Worm (Caenorhabditis elegans) whole organism, L4 larva: ENCODE results near the gene tra-3.

ENCODE experiments used
- F10B5.3 ChIP-seq: sonication (generic microtip); optimal IDR thresholded peaks from 2 replicates; lab custom pipeline; 2016; ENCODE audit warnings: mild to moderate bottlenecking, missing genetic modification characterization, missing compliant biosample characterization
- F26F4.8 ChIP-seq: fragments of 200-800 bp; sonication (Bioruptor generic); conservative IDR thresholded peaks from 2 replicates; pipeline ENCODE4 v1.3.6; 2022; ENCODE audit warnings: missing genetic modification characterization, missing compliant biosample characterization
- F44E2.7 ChIP-seq: fragments of 200-800 bp; sonication (Bioruptor generic); IDR thresholded peaks from 2 replicates; pipeline ENCODE4 v2.1.2; 2022; ENCODE audit warnings: missing genetic modification characterization, missing compliant biosample characterization
- T20F7.1 ChIP-seq: fragments of 200-800 bp; sonication (Bioruptor generic); optimal IDR thresholded peaks from 2 replicates; lab custom pipeline; 2018; ENCODE audit warnings: mild to moderate bottlenecking, missing genetic modification characterization, missing compliant biosample characterization
- ZK337.2 ChIP-seq: fragments of 200-800 bp; sonication (Bioruptor generic); IDR thresholded peaks from 2 replicates; pipeline ENCODE4 v1.3.6; 2022; ENCODE audit warnings: missing genetic modification reagents, missing genetic modification characterization, missing compliant biosample characterization
- aha-1 ChIP-seq: fragments of 150-350 bp; peaks from one replicate; lab custom pipeline; 2014; ENCODE audit warnings: missing biosample characterization, missing genetic modification characterization
- arid-1 ChIP-seq: fragments of 200-800 bp; sonication (Bioruptor generic); conservative IDR thresholded peaks from 2 replicates; pipeline ENCODE4 v1.3.6; 2022; ENCODE audit warnings: missing genetic modification reagents, missing genetic modification characterization, missing compliant biosample characterization
- ceh-20 ChIP-seq: fragments of 200-800 bp; sonication (Bioruptor generic); IDR thresholded peaks from 2 replicates; pipeline ENCODE4 v1.3.6; 2022; ENCODE audit warnings: missing genetic modification reagents, missing genetic modification characterization, missing compliant biosample characterization
- ceh-32 ChIP-seq: sonication (generic microtip); optimal IDR thresholded peaks from 2 replicates; lab custom pipeline; 2016; ENCODE audit warnings: mild to moderate bottlenecking, missing genetic modification characterization, missing compliant biosample characterization; ENCODE audit not compliant: poor library complexity
- ceh-44 ChIP-seq: fragments of 200-800 bp; sonication (Bioruptor generic); IDR thresholded peaks from 2 replicates; pipeline ENCODE4 v1.3.6; 2022; ENCODE audit warnings: missing genetic modification reagents, missing genetic modification characterization, missing compliant biosample characterization
- cey-2 ChIP-seq: sonication (generic microtip); optimal IDR thresholded peaks from 3 replicates; lab custom pipeline; 2017; ENCODE audit warnings: missing genetic modification characterization, mild to moderate bottlenecking, missing compliant biosample characterization, antibody characterized with exemption, borderline replicate concordance; ENCODE audit not compliant: insufficient read depth
- daf-12 ChIP-seq: fragments of 150-350 bp; optimal IDR thresholded peaks from 2 replicates; lab custom pipeline; 2014; ENCODE audit warnings: missing biosample characterization, missing genetic modification reagents, missing genetic modification characterization
- daf-16 ChIP-seq, 3 experiments: sonication (generic microtip); optimal IDR thresholded peaks; 2 replicates each; lab custom pipeline; 2016 to 2017; ENCODE audit warnings: missing genetic modification characterization in 3 of 3, missing genetic modification reagents in 3 of 3, mild to moderate bottlenecking in 2 of 3, missing compliant biosample characterization in 2 of 3, missing biosample characterization in 1 of 3, moderate library complexity in 1 of 3
- daf-19 ChIP-seq: fragments of 200-800 bp; sonication (Bioruptor generic); conservative IDR thresholded peaks from 2 replicates; pipeline ENCODE4 v1.3.6; 2022; ENCODE audit warnings: missing genetic modification characterization, missing compliant biosample characterization
- daf-8 ChIP-seq: fragments of 200-800 bp; sonication (Bioruptor generic); IDR thresholded peaks from 2 replicates; pipeline ENCODE4 v1.3.6; 2022; ENCODE audit warnings: missing genetic modification characterization, missing compliant biosample characterization
- dmd-6 ChIP-seq: fragments of 200-800 bp; sonication (Bioruptor generic); IDR thresholded peaks from 2 replicates; pipeline ENCODE4 v1.3.6; 2022; ENCODE audit warnings: missing genetic modification reagents, missing genetic modification characterization, missing compliant biosample characterization
- dmd-9 ChIP-seq: fragments of 200-800 bp; sonication (Bioruptor generic); IDR thresholded peaks from 2 replicates; pipeline ENCODE4 v1.3.6; 2022; ENCODE audit warnings: missing genetic modification reagents, missing genetic modification characterization, missing compliant biosample characterization
- dpl-1 ChIP-seq: fragments of 150-350 bp; optimal IDR thresholded peaks from 2 replicates; lab custom pipeline; 2014; ENCODE audit warnings: missing biosample characterization, missing genetic modification reagents, missing genetic modification characterization
- dve-1 ChIP-seq: sonication (generic microtip); optimal IDR thresholded peaks from 2 replicates; lab custom pipeline; 2017; ENCODE audit warnings: antibody characterized with exemption, mild to moderate bottlenecking, missing genetic modification characterization, missing compliant biosample characterization; ENCODE audit not compliant: insufficient read depth
- egl-27 ChIP-seq: sonication (generic microtip); optimal IDR thresholded peaks from 3 replicates; lab custom pipeline; 2017; ENCODE audit warnings: missing biosample characterization, missing genetic modification reagents, missing genetic modification characterization
- fos-1 ChIP-seq: fragments of 150-350 bp; optimal IDR thresholded peaks from 2 replicates; lab custom pipeline; 2014; ENCODE audit warnings: missing biosample characterization, missing genetic modification characterization
- gei-8 ChIP-seq: fragments of 200-800 bp; sonication (Bioruptor generic); optimal IDR thresholded peaks from 2 replicates; lab custom pipeline; 2018; ENCODE audit warnings: mild to moderate bottlenecking, missing genetic modification characterization, missing compliant biosample characterization
- hlh-30 ChIP-seq: sonication (generic microtip); optimal IDR thresholded peaks from 2 replicates; lab custom pipeline; 2017; ENCODE audit warnings: antibody characterized with exemption, mild to moderate bottlenecking, missing genetic modification characterization, missing compliant biosample characterization; ENCODE audit not compliant: insufficient read depth
- lin-1 ChIP-seq: fragments of 200-800 bp; sonication (Bioruptor generic); IDR thresholded peaks from 2 replicates; pipeline ENCODE4 v1.3.6; 2022; ENCODE audit warnings: missing genetic modification reagents, missing genetic modification characterization, missing compliant biosample characterization
- lin-15B ChIP-seq: fragments of 150-350 bp; sonication (generic microtip); optimal IDR thresholded peaks from 3 replicates; lab custom pipeline; 2014; ENCODE audit warnings: missing biosample characterization, missing genetic modification characterization
- mdl-1 ChIP-seq, 2 experiments: fragments of 150-350 bp in 1 of 2; sonication (generic microtip) in 1 of 2; optimal IDR thresholded peaks; 2 replicates each; lab custom pipeline; 2014 to 2017; ENCODE audit warnings: missing biosample characterization in 2 of 2, missing genetic modification characterization in 2 of 2
- mxl-2 ChIP-seq: fragments of 200-800 bp; sonication (Bioruptor generic); conservative IDR thresholded peaks from 2 replicates; pipeline ENCODE4 v1.3.6; 2022; ENCODE audit warnings: missing genetic modification reagents, missing genetic modification characterization, missing compliant biosample characterization
- nhr-102 ChIP-seq: sonication (generic microtip); optimal IDR thresholded peaks from 2 replicates; lab custom pipeline; 2016; ENCODE audit warnings: mild to moderate bottlenecking, missing genetic modification characterization, moderate library complexity, missing compliant biosample characterization
- nhr-28 ChIP-seq: fragments of 150-350 bp; optimal IDR thresholded peaks from 2 replicates; lab custom pipeline; 2014; ENCODE audit warnings: missing biosample characterization, missing genetic modification characterization
- nhr-41 ChIP-seq: fragments of 200-800 bp; sonication (Bioruptor generic); IDR thresholded peaks from 2 replicates; pipeline ENCODE4 v1.3.6; 2022; ENCODE audit warnings: missing genetic modification reagents, missing genetic modification characterization, missing compliant biosample characterization
- nhr-48 ChIP-seq: sonication (generic microtip); optimal IDR thresholded peaks from 2 replicates; lab custom pipeline; 2016; ENCODE audit warnings: mild to moderate bottlenecking, missing genetic modification characterization, missing compliant biosample characterization
- nhr-6 ChIP-seq: fragments of 150-350 bp; optimal IDR thresholded peaks from 2 replicates; lab custom pipeline; 2014; ENCODE audit warnings: missing biosample characterization, missing genetic modification characterization
- nhr-77 ChIP-seq: fragments of 150-350 bp; optimal IDR thresholded peaks from 2 replicates; lab custom pipeline; 2014; ENCODE audit warnings: missing biosample characterization, missing genetic modification characterization
- pha-4 ChIP-seq, 2 experiments: fragments of 150-350 bp in 1 of 2; fragments of 200-800 bp in 1 of 2; sonication (Bioruptor generic) in 1 of 2; IDR thresholded peaks in 1 of 2; optimal IDR thresholded peaks in 1 of 2; 2 replicates each; pipeline versions ENCODE4 v1.3.6 to Lab custom; 2014 to 2022; ENCODE audit warnings: missing genetic modification characterization in 2 of 2, missing genetic modification reagents in 2 of 2, missing biosample characterization in 1 of 2, missing compliant biosample characterization in 1 of 2
- pqm-1 ChIP-seq: sonication (generic microtip); optimal IDR thresholded peaks from 2 replicates; lab custom pipeline; 2017; ENCODE audit warnings: missing biosample characterization, missing genetic modification characterization
- rbr-2 ChIP-seq: sonication (generic microtip); optimal IDR thresholded peaks from 2 replicates; lab custom pipeline; 2016; ENCODE audit warnings: missing genotype, missing genetic modification characterization, missing compliant biosample characterization
- snpc-4 ChIP-seq: fragments of 150-350 bp; optimal IDR thresholded peaks from 2 replicates; lab custom pipeline; 2014; ENCODE audit warnings: missing biosample characterization, missing genetic modification characterization
- spr-3 ChIP-seq: fragments of 200-800 bp; sonication (Bioruptor generic); optimal IDR thresholded peaks from 2 replicates; lab custom pipeline; 2018; ENCODE audit warnings: mild to moderate bottlenecking, missing genetic modification characterization, missing compliant biosample characterization
- tra-1 ChIP-seq: fragments of 200-800 bp; sonication (Bioruptor generic); IDR thresholded peaks from 2 replicates; pipeline ENCODE4 v1.3.6; 2022; ENCODE audit warnings: missing genetic modification reagents, missing genetic modification characterization, missing compliant biosample characterization
- unc-39 ChIP-seq: sonication (generic microtip); optimal IDR thresholded peaks from 2 replicates; lab custom pipeline; 2017; ENCODE audit warnings: missing biosample characterization, missing genetic modification characterization
- vab-7 ChIP-seq: fragments of 200-800 bp; sonication (Bioruptor generic); IDR thresholded peaks from 2 replicates; pipeline ENCODE4 v1.3.6; 2022; ENCODE audit warnings: missing genetic modification reagents, missing genetic modification characterization, missing compliant biosample characterization
- zfp-2 ChIP-seq: sonication (generic microtip); optimal IDR thresholded peaks from 2 replicates; lab custom pipeline; 2016; ENCODE audit warnings: mild to moderate bottlenecking, missing genetic modification characterization, missing compliant biosample characterization
- ztf-7 ChIP-seq: fragments of 150-350 bp; optimal IDR thresholded peaks from 2 replicates; lab custom pipeline; 2014; ENCODE audit warnings: missing biosample characterization, missing genetic modification characterization

The tra-3 gene

ce11 chrIV:14421938-14422337 lies 22.0 kb downstream of the tra-3 start, which contains the start of gene F55B11.7:
F55B11.7 (minus strand) TSS chrIV:14422038.
- TF ChIP-seq aha-1 (peak; percentile 5), fos-1 (no peak)

- TF ChIP-seq nhr-28 (tag; lab: Kevin White, UChicago): no peak
- no peak for TF ChIP-seq pqm-1 (tag; lab: Kevin White, UChicago)
- TF ChIP-seq daf-16 (GFP tag; optimal IDR thresholded peaks at IDR 0.05; lab: Kevin White, UChicago): no peak
- no peak for TF ChIP-seq daf-16 (tag; optimal IDR thresholded peaks at IDR 0.05; lab: Kevin White, UChicago)
- TF ChIP-seq rbr-2 (tag; lab: Kevin White, UChicago): no peak
- no peak for TF ChIP-seq daf-19
- no peak for TF ChIP-seq T20F7.1
- TF ChIP-seq ceh-20 (GFP tag; lab: Robert Waterston, UW): no peak
- no peak for TF ChIP-seq cey-2 (tag; lab: Kevin White, UChicago)
- no peak for TF ChIP-seq vab-7 (GFP tag; lab: Robert Waterston, UW)
- TF ChIP-seq arid-1: no peak
- no peak for TF ChIP-seq spr-3 (GFP tag; lab: Kevin White, UChicago)
- TF ChIP-seq dmd-9 (GFP tag; lab: Robert Waterston, UW): no peak
- no peak for TF ChIP-seq ceh-32
Measured at ce11 chrIV:14417128-14417527, 26.9 kb downstream of the tra-3 start, which contains the start of gene F55B11.6. F55B11.6 (minus strand) TSS chrIV:14417228.

- TF ChIP-seq dmd-6 (GFP tag; lab: Robert Waterston, UW) (peak; percentile 99), pqm-1 (tag; lab: Kevin White, UChicago) (peak; percentile 99), dve-1 (peak; percentile 98), nhr-77 (peak; percentile 68), nhr-48 (tag; lab: Kevin White, UChicago) (peak; percentile 65), nhr-41 (GFP tag; lab: Robert Waterston, UW) (no peak), cey-2 (tag; lab: Kevin White, UChicago) (peak; percentile 75), dpl-1 (GFP tag; lab: Kevin White, UChicago) (peak; percentile 15), lin-1 (peak; percentile 88), F44E2.7 (GFP tag; lab: Robert Waterston, UW) (no peak), pha-4 (GFP tag; IDR thresholded peaks at IDR 0.05; lab: Robert Waterston, UW) (peak; percentile 67; the same call in 1 of the 2 replicates), pha-4 (tag; optimal IDR thresholded peaks at IDR 0.05; lab: Kevin White, UChicago) (no peak), lin-15B (tag; lab: Kevin White, UChicago) (no peak), daf-12 (tag; lab: Kevin White, UChicago) (no peak), nhr-102 (peak; percentile 70), tra-1 (peak; percentile 89), F26F4.8 (GFP tag; lab: Robert Waterston, UW) (no peak), snpc-4 (tag; lab: Kevin White, UChicago) (no peak), daf-8 (no peak), ceh-44 (GFP tag; lab: Robert Waterston, UW) (no peak), egl-27 (tag; lab: Kevin White, UChicago) (no peak), unc-39 (tag; lab: Kevin White, UChicago) (no peak), hlh-30 (peak; percentile 65), ztf-7 (tag; lab: Kevin White, UChicago) (peak; percentile 69), nhr-6 (tag; lab: Kevin White, UChicago) (peak; percentile 2), F10B5.3 (tag; lab: Kevin White, UChicago) (no peak), T20F7.1 (peak; percentile 24), gei-8 (GFP tag; lab: Kevin White, UChicago) (no peak), fos-1 (peak; percentile 7), nhr-28 (tag; lab: Kevin White, UChicago) (peak; percentile 87), mxl-2 (GFP tag; lab: Robert Waterston, UW) (no peak), mdl-1 (tag; optimal IDR thresholded peaks at IDR 0.05; lab: Kevin White, UChicago) (peak in 1 of 2 experiments; percentile 68), ZK337.2 (no peak), zfp-2 (tag; lab: Kevin White, UChicago) (no peak), daf-16 (GFP tag; optimal IDR thresholded peaks at IDR 0.05; lab: Kevin White, UChicago) (peak in 1 of 2 experiments; percentile 46), daf-16 (tag; optimal IDR thresholded peaks at IDR 0.05; lab: Kevin White, UChicago) (peak; percentile 93)
Measured at ce11 chrIV:14414200-14414599, 29.8 kb downstream of the tra-3 start.
